Worm (Caenorhabditis elegans) whole organism, L4/young adult: ENCODE measurements around the gene pigm-1.

Experiments used
- dao-5 ChIP-seq: sonication (generic microtip); optimal IDR thresholded peaks from 2 replicates; lab custom pipeline; 2016; ENCODE audit warnings: missing genotype, missing genetic modification characterization, moderate library complexity, missing compliant biosample characterization
- him-1 ChIP-seq: sonication (generic microtip); optimal IDR thresholded peaks from 2 replicates; lab custom pipeline; 2016; ENCODE audit warnings: missing genotype, missing genetic modification reagents, missing genetic modification characterization, missing compliant biosample characterization

ce11 chrII:11301059-11301458 is 47.2 kb upstream of the pigm-1 start, which contains the start of gene raga-1:
- TF ChIP-seq him-1 (tag; lab: Kevin White, UChicago), result no peak
- TF ChIP-seq dao-5 (tag; lab: Kevin White, UChicago), result no peak
